Fruit fly (Drosophila melanogaster) whole organism: ENCODE data around the gene Syx7.

Experiments used
- CG8478 ChIP-seq: fragments of >200 bp; optimal IDR thresholded peaks from 2 replicates; lab custom pipeline; 2018; ENCODE audit warnings: inconsistent platforms
- Dll ChIP-seq: fragments of >200 bp; optimal IDR thresholded peaks from 2 replicates; lab custom pipeline; 2017
- EcR ChIP-seq, 2 experiments: fragments of >200 bp; optimal IDR thresholded peaks; 2 replicates each; lab custom pipeline; 2017; ENCODE audit warnings: missing biosample characterization in 2 of 2, missing genetic modification characterization in 2 of 2, missing genetic modification reagents in 2 of 2
- pan ChIP-seq: fragments of >200 bp; optimal IDR thresholded peaks from 2 replicates; lab custom pipeline; 2017
- psq ChIP-seq: fragments of >200 bp; optimal IDR thresholded peaks from 2 replicates; lab custom pipeline; 2017
- usp ChIP-seq: fragments of >200 bp; optimal IDR thresholded peaks from 2 replicates; lab custom pipeline; 2017; ENCODE audit warnings: missing biosample characterization, missing genetic modification characterization, mixed read lengths

Gene Syx7

DNA sequence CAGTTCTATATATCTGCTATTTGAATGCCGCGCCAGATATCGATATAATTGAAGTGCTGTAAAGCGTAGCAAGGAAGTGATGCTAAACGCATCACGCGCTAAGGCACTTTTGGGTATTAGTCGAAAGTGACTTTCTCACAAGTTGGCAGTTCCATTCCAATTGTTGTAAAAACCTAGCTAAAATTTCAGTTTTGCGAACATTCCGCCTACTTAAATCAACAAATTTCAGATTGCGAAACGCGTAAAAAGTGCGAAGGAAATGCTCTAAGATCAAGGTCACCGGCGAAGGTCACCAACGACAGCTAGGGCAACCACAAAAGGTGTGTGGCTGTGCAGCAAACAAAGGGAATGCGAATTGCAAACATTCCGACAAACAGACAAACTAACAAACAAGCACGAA, at the start of gene Syx7:
Gene Syx7 (plus strand): TSS at position 131 of the 400 bp plus-strand sequence.
- TF ChIP-seq CG8478 (no peak), usp (no peak), pan (lab: Kevin White, UChicago) (no peak), EcR (GFP tag; optimal IDR thresholded peaks at IDR 0.05; lab: Kevin White, UChicago) (no peak), Dll (lab: Kevin White, UChicago) (no peak), psq (lab: Kevin White, UChicago) (no peak)

DNA sequence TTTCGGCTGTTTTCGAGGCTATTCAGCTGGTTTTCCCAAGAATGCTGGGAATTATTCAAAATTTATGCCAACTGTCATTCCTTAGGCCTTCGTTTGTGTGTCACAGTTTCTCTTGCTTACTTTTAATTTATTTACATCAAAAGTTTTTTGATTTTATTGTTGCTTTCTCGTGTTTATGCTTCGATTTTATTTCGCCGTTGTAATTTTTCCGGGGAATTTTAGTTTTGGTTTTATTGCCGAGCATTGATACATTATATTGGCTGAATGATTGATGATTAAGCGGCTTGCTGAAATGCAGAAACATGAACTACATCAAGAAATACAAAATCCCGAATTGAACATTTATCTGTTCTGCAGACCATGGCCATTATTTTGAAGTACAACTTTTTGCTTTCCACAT, 47.5 kb upstream of the Syx7 start:
- no peak for TF ChIP-seq pan (lab: Kevin White, UChicago)
- no peak for TF ChIP-seq EcR (GFP tag; optimal IDR thresholded peaks at IDR 0.05; lab: Kevin White, UChicago)
- TF ChIP-seq usp = no peak
- no peak for TF ChIP-seq CG8478
- no peak for TF ChIP-seq Dll (lab: Kevin White, UChicago)
- TF ChIP-seq psq (lab: Kevin White, UChicago) = no peak

DNA sequence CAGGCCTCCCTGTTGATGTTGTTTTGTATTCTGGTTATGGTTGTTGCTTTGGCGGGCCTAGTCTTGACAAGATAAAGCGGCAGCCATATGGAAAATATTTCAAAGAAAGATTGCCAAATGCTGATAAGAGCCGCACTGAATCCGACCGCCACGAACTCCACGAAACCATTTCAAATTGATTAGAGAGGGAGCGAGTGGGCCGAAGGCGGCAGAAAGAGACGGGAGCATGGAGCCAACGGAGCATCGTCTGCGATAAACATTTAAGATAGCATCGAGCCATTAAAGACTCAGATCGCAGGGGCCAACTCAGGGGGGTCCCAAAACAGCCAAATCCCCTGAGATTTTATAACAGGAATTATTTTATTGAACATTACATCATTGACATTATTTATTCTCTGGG, 45.4 kb upstream of the Syx7 start:
- TF ChIP-seq psq (lab: Kevin White, UChicago) (no peak), Dll (lab: Kevin White, UChicago) (no peak), CG8478 (no peak), pan (lab: Kevin White, UChicago) (no peak), usp (no peak), EcR (GFP tag; optimal IDR thresholded peaks at IDR 0.05; lab: Kevin White, UChicago) (no peak)

DNA sequence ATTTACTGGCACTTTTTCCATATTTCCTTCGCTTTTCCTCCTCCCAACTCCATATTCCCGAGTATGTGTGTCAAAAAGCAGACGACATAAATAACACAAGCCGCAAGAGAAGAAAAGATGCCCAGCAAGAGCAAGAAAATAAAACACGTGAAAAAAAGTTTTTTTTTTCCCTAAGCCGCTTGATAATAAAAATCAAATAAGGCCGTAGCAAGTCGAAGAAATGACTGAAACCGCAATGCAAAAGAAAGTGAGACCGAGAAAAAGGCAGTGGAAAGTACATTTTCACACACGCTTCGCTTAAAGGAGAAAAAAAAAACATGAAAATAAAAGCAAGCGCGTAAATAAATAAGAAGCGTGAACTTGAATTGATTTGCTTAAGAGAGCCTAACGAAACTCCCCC, 43.1 kb upstream of the Syx7 start:
- TF ChIP-seq CG8478 (no peak), psq (lab: Kevin White, UChicago) (no peak), pan (lab: Kevin White, UChicago) (no peak), EcR (GFP tag; optimal IDR thresholded peaks at IDR 0.05; lab: Kevin White, UChicago) (no peak), Dll (lab: Kevin White, UChicago) (no peak)

DNA sequence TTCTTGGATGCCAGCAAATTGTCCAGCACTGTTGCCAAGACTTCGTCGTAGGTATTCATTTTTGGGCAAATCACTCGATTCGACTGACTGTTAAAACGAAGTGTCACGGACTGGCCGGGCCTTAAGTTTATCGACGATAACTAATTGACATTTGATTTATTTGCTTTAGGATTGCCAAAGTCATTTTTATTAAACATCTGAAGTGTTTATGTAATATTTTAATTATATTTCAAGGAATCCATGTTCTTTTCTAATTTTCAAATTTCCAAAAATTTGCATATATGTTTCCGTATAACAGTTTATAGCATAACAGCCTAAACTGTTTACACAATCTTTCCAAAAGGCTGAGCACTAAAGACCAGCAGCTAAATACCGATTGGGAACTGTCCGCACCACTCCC, 39.0 kb upstream of the Syx7 start, which contains the start of gene sa:
Gene sa (minus strand): TSS at position 101 of the 400 bp plus-strand sequence.
- TF ChIP-seq EcR (GFP tag; optimal IDR thresholded peaks at IDR 0.05; lab: Kevin White, UChicago) (no peak), usp (no peak), psq (lab: Kevin White, UChicago) (no peak), pan (lab: Kevin White, UChicago) (no peak), Dll (lab: Kevin White, UChicago) (no peak), CG8478 (no peak)

DNA sequence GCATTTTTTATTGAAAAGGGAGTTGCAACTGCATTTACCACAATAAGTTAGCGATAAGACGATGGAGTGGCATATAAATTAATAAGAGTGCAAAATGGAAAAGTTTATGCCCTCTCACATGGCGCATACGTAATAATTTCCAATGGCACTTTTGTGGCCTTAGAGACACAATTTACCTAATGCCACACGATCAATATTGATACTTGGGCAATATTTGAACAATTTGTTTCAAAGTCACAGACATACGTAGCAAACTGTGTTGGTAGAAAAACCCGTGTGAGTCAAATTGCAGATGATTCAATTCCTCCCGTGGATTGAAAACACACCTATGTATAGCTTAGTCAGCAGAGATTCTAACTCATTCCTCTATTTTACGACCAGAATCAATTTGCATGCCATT, 33.5 kb upstream of the Syx7 start:
- TF ChIP-seq CG8478 (no peak), EcR (GFP tag; optimal IDR thresholded peaks at IDR 0.05; lab: Kevin White, UChicago) (no peak), usp (no peak), Dll (lab: Kevin White, UChicago) (no peak), pan (lab: Kevin White, UChicago) (no peak), psq (lab: Kevin White, UChicago) (no peak)

DNA sequence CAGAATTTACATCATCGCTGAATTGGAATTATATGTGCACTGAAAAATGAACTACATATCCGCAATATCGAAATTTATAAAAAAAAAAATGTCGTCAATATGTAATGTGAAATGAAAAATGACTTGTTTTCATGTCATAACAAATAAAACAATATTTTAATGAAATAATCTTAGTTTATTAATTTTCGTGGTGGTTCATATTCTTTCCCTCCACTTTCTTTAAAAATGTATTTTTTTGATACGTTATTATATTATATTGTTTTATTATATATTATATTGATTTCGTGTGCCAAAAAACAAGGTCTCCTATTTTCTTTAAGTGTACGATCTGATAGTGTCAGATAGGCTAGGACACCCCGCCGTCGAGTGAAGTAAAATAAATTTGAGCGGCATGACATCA, 31.3 kb upstream of the Syx7 start:
- TF ChIP-seq CG8478 (no peak), Dll (lab: Kevin White, UChicago) (no peak), usp (no peak), psq (lab: Kevin White, UChicago) (no peak), pan (lab: Kevin White, UChicago) (no peak), EcR (GFP tag; optimal IDR thresholded peaks at IDR 0.05; lab: Kevin White, UChicago) (no peak)

DNA sequence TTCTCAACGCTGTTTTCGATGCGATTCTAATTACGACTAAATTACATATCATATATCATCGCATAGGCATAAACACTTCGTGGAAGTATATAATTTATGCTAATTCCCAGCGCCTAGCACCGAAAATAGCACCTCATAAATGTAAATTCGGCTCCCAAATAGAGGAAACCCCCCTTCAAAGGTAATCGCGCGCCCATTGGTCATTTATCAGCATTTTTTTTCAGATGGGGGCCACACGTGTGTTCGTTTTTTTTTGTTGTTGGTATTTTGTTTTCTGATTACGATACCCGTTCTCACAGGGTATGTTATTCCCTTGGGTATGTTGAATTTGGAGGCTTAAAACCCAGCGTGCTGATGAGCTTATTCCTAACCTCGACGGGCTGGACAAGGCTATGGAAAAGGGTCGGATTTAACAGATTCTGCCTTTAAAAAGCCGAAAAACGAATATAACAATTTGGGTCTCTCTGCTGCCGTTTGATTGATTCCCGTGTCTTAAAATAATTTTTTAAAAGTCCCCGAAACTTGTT, 28.6 kb upstream of the Syx7 start:
- TF ChIP-seq Dll (lab: Kevin White, UChicago) (no peak), usp (no peak), EcR (GFP tag; optimal IDR thresholded peaks at IDR 0.05; lab: Kevin White, UChicago) (no peak), psq (lab: Kevin White, UChicago) (no peak), CG8478 (no peak), pan (lab: Kevin White, UChicago) (no peak)

DNA sequence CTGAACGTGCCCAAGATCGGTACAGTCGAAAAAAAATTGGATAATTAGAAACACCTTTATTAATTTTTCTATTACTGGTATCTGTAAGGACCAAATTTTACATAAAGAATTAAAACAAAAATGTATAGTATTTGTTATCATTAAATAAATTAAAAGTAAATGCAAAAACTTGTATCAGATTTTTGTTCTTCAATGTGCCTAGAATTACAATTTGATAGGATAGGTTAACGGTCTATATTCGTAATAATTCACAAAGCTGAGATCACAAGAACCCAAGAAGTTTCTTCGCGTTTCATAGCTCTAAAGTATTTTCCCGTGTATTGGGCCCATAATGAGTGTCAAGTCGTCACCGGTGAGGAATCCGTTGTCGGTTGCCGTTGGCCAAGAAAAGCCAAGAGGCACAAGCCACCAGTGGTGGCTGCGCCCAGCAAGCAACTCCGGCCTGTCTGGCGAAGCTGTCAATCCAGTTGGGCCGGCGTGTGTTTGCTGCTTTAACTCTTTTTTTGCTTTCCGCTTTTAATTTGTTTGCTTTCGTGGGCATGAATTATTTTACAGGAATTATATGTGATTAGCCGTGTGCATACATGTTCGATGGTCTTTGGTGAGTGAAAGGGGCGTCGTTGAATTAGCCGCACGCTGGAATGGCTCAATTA, 27.6 kb upstream of the Syx7 start:
- TF ChIP-seq EcR (GFP tag; optimal IDR thresholded peaks at IDR 0.05; lab: Kevin White, UChicago) = no peak
- TF ChIP-seq psq (lab: Kevin White, UChicago) = no peak
- no peak for TF ChIP-seq Dll (lab: Kevin White, UChicago)
- TF ChIP-seq CG8478 = no peak
- TF ChIP-seq pan (lab: Kevin White, UChicago) = no peak
- no peak for TF ChIP-seq usp

DNA sequence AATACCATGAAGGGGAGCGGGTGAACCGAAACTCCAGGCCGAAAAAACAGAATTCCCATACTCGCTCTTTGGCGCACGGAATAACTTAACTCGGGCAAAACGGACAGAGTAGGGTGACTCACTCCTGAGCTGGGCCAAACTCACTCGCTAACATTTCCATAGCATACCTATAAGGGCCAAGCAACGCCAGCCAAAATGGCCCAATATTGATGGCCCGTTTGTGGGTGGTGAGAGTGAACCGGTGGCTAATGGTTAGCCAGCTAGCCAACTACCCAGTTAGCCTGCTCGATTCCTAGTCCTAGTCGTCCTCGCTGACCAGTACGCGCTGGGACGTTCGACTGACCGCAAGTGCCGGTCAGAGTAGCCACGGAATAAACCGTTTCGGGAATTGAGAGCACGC, 18.1 kb upstream of the Syx7 start, which contains the start of gene CG33288:
Gene CG33288 (plus strand): TSS at position 301 of the 400 bp plus-strand sequence.
- TF ChIP-seq CG8478 = no peak
- TF ChIP-seq EcR (GFP tag; optimal IDR thresholded peaks at IDR 0.05; lab: Kevin White, UChicago) = no peak

DNA sequence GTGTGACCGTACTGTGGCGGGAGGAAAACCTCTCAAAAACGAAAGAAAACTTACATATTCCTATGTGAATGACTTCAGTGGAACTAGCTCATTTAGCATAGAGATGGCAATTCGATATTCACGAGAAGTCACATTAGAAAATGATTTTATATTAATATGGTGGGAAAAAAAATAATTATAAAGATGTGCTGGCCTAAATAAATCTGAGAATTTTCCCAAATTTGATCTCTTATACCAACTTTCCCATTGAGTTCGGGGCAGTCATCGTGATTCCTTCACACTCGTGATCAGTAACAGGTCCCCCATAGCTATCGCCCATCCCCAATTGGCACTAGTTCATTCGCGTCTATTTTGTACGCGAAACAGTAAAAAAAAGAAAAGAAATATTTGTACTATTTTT, 12.5 kb upstream of the Syx7 start, which contains the start of the genes barc and Aef1:
Gene barc (minus strand): TSS at position 37 of the 400 bp plus-strand sequence.
Gene Aef1 (plus strand): TSS at position 325 of the 400 bp plus-strand sequence.
- TF ChIP-seq CG8478 = no peak
- no peak for TF ChIP-seq pan (lab: Kevin White, UChicago)
- TF ChIP-seq Dll (lab: Kevin White, UChicago) = no peak
- no peak for TF ChIP-seq usp
- no peak for TF ChIP-seq psq (lab: Kevin White, UChicago)
- TF ChIP-seq EcR (GFP tag; optimal IDR thresholded peaks at IDR 0.05; lab: Kevin White, UChicago) = no peak

DNA sequence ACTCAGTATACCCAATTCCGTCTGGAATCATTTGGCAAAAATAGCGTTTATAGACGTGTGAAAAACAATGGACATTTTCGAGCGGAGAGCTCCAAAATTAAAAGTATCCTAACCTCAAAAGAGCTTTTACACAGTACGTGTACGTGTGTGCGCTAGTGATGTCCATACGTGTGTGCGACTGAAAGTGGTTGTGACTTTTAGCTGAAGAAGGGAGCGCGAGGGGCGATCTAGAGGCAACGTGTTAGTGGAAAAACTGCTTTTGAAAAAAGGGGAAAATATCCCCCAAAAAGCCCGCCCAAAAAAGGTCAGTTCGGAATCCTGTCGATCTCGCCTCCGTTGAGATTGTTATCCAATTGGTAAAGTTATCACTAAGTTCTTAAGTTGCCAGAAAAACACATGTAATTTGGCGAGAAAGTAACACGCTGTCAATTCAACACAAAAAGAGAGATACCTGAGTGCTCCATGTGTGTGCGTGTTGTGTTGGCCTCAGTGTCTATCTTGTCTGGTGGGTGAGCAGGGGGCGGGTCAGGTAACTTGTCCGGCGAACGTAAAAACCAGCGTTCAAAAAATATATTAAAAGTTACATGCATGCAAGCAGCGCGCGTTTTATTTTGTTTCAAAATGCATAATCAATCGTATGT, 11.8 kb upstream of the Syx7 start:
- TF ChIP-seq psq (lab: Kevin White, UChicago) = no peak
- TF ChIP-seq EcR (GFP tag; optimal IDR thresholded peaks at IDR 0.05; lab: Kevin White, UChicago) = no peak
- no peak for TF ChIP-seq Dll (lab: Kevin White, UChicago)
- no peak for TF ChIP-seq usp
- no peak for TF ChIP-seq pan (lab: Kevin White, UChicago)
- TF ChIP-seq CG8478 = no peak
